Worm (Caenorhabditis elegans) whole organism, midembryonic: Measurements from ENCODE around the gene dmsr-16.

Experiments used
- cog-1 ChIP-seq: sonication (generic microtip); optimal IDR thresholded peaks from 2 replicates; lab custom pipeline; 2016; ENCODE audit warnings: missing genetic modification characterization, missing compliant biosample characterization
- flt-1 ChIP-seq: fragments of 200-800 bp; sonication (Bioruptor generic); IDR thresholded peaks from 2 replicates; pipeline ENCODE4 v1.3.6; 2022; ENCODE audit warnings: missing genetic modification characterization, missing compliant biosample characterization
- klf-2 ChIP-seq: fragments of 200-800 bp; sonication (Bioruptor generic); conservative IDR thresholded peaks from 2 replicates; pipeline ENCODE4 v1.3.6; 2022; ENCODE audit warnings: missing genetic modification reagents, missing genetic modification characterization, missing compliant biosample characterization
- med-1 ChIP-seq: sonication (generic microtip); optimal IDR thresholded peaks from 2 replicates; lab custom pipeline; 2017; ENCODE audit warnings: missing genetic modification characterization, mild to moderate bottlenecking, missing compliant biosample characterization, antibody characterized with exemption, missing genetic modification reagents; ENCODE audit not compliant: insufficient read depth
- ref-1 ChIP-seq: fragments of 200-800 bp; sonication (Bioruptor generic); conservative IDR thresholded peaks from 2 replicates; pipeline ENCODE4 v1.3.6; 2022; ENCODE audit warnings: missing genetic modification reagents, missing genetic modification characterization, missing compliant biosample characterization
- tab-1 ChIP-seq: fragments of 200-800 bp; sonication (Bioruptor generic); IDR thresholded peaks from 2 replicates; pipeline ENCODE4 v1.3.6; 2022; ENCODE audit warnings: missing genetic modification characterization, missing compliant biosample characterization
- ztf-23 ChIP-seq: fragments of 200-800 bp; sonication (Bioruptor generic); IDR thresholded peaks from 2 replicates; pipeline ENCODE4 v1.3.6; 2022; ENCODE audit warnings: missing genetic modification reagents, missing genetic modification characterization, missing compliant biosample characterization
- ztf-29 ChIP-seq: fragments of 200-800 bp; sonication (Bioruptor generic); IDR thresholded peaks from 2 replicates; pipeline ENCODE4 v1.3.6; 2022; ENCODE audit warnings: missing genetic modification reagents, missing genetic modification characterization, missing compliant biosample characterization

DNA sequence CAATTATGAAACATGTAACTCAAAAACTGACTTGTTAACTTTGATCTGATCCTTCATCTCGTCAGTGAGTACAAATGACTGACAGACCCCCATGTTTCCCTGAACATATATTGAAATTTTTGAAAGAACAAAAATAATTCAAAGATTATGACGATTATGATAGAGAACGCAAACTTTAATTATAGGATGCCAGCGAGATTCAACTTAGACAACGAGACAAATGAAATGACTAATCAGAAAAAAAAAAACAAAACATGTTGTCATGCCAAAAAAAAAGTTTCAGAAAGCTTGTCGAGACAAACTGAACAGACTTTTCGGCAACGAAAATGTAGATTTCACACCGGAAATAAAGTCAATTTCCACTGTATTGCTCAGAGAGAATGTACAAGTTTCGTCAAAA, 45.8 kb upstream of the dmsr-16 start, which contains the start of gene gpa-10:
- TF ChIP-seq klf-2 (no peak), flt-1 (GFP tag; lab: Robert Waterston, UW) (no peak), tab-1 (GFP tag; lab: Robert Waterston, UW) (no peak), ztf-29 (no peak), cog-1 (tag; lab: Kevin White, UChicago) (no peak), ref-1 (no peak), med-1 (no peak), ztf-23 (no peak)
